Worm (Caenorhabditis elegans): Measurements from ENCODE around the gene T07G12.3.

The T07G12.3 gene

DNA sequence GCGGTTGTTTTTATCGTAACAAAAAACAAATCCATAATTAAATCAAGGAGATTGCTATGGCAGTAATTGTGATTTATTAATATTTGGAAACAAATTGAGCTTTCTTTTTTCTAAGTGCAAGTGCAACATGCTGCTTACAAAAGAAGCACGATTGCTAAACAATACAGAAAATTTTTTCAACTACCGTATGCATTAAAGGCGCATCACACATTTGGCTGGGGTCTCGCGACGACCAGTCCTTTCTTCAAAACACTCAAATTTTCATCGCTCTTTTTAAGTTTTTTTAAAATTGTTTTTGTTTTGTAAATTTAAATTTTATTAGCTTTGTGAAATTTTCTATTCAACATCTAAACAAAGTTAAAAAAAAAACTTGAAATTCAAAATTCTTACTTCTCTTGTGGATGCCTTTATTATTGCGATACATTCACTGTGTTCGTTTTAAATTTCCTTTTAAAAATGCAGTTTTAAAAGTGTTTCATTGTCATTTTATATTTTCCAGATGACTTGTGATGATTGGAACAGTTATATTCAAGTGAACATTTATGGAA is 12.9 kb downstream of the T07G12.3 start, which contains the start of gene zim-1:
TSS of gene zim-1 (plus strand) at position 498 of the 548 bp plus-strand sequence.
- no peak for TF ChIP-seq F16B12.6 (tag; optimal IDR thresholded peaks at IDR 0.05)
- no peak for TF ChIP-seq nhr-47 (tag; optimal IDR thresholded peaks at IDR 0.05)
- TF ChIP-seq elt-2 (tag; optimal IDR thresholded peaks at IDR 0.05), result no peak
- no peak for TF ChIP-seq efl-1 (optimal IDR thresholded peaks at IDR 0.05)
- no peak for TF ChIP-seq efl-1 (GFP tag; optimal IDR thresholded peaks at IDR 0.05 in 1 of 2)
- TF ChIP-seq nhr-76 (tag; optimal IDR thresholded peaks at IDR 0.05), result no peak
- TF ChIP-seq tlp-1 (tag; optimal IDR thresholded peaks at IDR 0.05), result no peak
- TF ChIP-seq elt-3 (tag; optimal IDR thresholded peaks at IDR 0.05), result no peak

DNA sequence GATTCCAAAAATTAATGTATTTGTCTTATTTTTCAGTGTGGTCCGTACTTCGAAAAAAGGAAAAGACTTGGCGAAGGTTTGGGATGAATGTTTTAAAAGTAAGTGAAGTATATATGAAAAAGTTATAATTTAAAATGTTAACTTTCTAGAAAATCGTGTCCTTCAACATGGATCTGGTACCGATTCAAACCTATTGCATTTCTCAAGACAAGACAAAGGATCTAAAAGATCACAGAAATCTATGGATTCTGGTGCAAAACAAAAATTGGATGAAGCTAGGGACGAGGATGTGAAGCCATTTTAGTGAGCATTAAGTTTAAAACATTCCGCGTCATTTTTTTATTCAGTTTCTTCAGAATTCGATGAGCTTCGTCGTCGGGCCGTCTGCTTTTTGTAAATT is 21.2 kb downstream of the T07G12.3 start, which contains the start of gene zim-2:
TSS of gene zim-2 (plus strand) at position 301 of the 400 bp plus-strand sequence.
- TF ChIP-seq C16A3.4 (tag; optimal IDR thresholded peaks at IDR 0.05) (no peak), unc-98 (GFP tag; IDR thresholded peaks at IDR 0.05) (no peak), fkh-10 (GFP tag; optimal IDR thresholded peaks at IDR 0.05) (no peak), ceh-8 (GFP tag; optimal IDR thresholded peaks at IDR 0.05) (no peak), lin-39 (tag; optimal IDR thresholded peaks at IDR 0.05) (no peak)

DNA sequence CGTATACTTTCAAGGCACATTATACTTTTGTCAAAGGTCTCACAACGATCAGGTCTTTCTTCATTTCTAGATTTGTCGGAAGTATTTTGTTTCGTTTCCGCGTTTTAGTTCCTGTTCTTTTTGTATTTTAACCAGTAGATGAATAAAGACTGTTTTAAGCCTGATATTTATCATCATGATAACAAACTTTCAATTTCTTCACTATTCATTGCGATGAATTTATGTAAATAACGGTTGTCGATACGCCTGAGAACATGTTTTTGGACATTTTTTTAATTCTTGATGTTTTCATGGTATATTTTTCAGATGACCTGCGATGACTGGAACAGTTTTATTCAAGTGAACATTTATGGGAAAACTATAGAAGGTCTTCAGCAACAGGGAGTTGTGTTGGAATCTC is 24.7 kb downstream of the T07G12.3 start, which contains the start of gene zim-3:
TSS of gene zim-3 (plus strand) at position 301 of the 400 bp plus-strand sequence.
- TF ChIP-seq vab-15 (tag; optimal IDR thresholded peaks at IDR 0.05) (no peak), efl-3 (GFP tag; optimal IDR thresholded peaks at IDR 0.05) (no peak), mdl-1 (tag; optimal IDR thresholded peaks at IDR 0.05) (no peak), ztf-11 (tag; optimal IDR thresholded peaks at IDR 0.05) (no peak), snpc-4 (tag; optimal IDR thresholded peaks at IDR 0.05) (no peak), nhr-47 (tag; optimal IDR thresholded peaks at IDR 0.05) (no peak)

DNA sequence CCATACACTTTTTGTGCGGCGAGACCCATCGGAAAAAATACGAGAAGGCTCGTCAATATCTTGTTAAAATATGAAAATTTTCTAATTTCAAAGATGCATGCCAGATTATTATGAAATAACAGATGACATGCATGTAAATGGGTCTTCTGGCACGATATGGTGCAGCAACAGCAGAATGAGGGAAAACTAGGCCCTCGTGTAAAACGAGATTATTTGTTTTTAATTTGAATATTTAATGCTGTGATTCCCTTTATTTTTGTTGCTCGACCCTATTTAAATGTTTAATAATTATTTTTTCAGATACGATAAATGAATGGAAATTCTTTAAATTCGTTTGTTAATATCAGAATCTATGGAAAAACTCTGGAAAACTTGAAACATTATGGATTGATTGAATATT is 27.9 kb downstream of the T07G12.3 start, which contains the start of gene him-8:
TSS of gene him-8 (plus strand) at position 301 of the 400 bp plus-strand sequence.
- no peak for TF ChIP-seq egl-27 (tag; optimal IDR thresholded peaks at IDR 0.05)
- no peak for TF ChIP-seq ztf-4 (tag; optimal IDR thresholded peaks at IDR 0.05)
- TF ChIP-seq Y116A8C.19 (tag; optimal IDR thresholded peaks at IDR 0.05; ENCODE audit: borderline replicate concordance), result no peak
- TF ChIP-seq ceh-90 (tag; optimal IDR thresholded peaks at IDR 0.05), result no peak
- TF ChIP-seq lin-14 (GFP tag; optimal IDR thresholded peaks at IDR 0.05), result no peak
- TF ChIP-seq snu-23 (GFP tag; optimal IDR thresholded peaks at IDR 0.05), result no peak
- TF ChIP-seq tbx-2 (tag; optimal IDR thresholded peaks at IDR 0.05), result no peak
- TF ChIP-seq irx-1 (tag; optimal IDR thresholded peaks at IDR 0.05), result no peak
- TF ChIP-seq dpl-1 (GFP tag; optimal IDR thresholded peaks at IDR 0.05), result no peak
- TF ChIP-seq sup-37 (GFP tag; optimal IDR thresholded peaks at IDR 0.05), result no peak
- no peak for TF ChIP-seq fkh-4 (tag; optimal IDR thresholded peaks at IDR 0.05; ENCODE audit: borderline replicate concordance)
- no peak for TF ChIP-seq nhr-47 (tag; optimal IDR thresholded peaks at IDR 0.05)
- no peak for TF ChIP-seq ceh-88 (GFP tag; IDR thresholded peaks at IDR 0.05)
- TF ChIP-seq ztf-11 (tag; optimal IDR thresholded peaks at IDR 0.05), result no peak
- TF ChIP-seq lsy-2 (tag; optimal IDR thresholded peaks at IDR 0.05), result no peak
- no peak for TF ChIP-seq nhr-71 (tag; optimal IDR thresholded peaks at IDR 0.05)
- no peak for TF ChIP-seq nhr-76 (tag; optimal IDR thresholded peaks at IDR 0.05)
- no peak for TF ChIP-seq unc-86 (tag; optimal IDR thresholded peaks at IDR 0.05)

DNA sequence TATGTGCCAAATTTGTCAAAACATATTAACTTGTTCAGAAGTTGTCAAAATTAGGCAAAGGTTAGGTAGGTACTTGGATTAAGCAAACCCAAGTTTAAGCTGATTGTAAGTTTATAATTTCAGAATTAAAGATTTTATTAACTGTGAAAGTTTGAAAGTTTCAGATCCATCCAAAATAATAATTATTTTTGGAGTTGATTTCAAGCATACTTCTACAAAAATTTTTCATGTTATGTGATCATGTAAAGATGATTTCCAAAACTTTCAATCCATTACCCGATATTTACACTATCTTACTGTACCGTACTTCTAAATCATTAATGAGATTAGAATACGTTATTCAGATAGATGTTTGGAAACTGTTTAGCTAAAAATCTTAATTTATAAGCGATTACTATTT is 30.9 kb downstream of the T07G12.3 start:
- TF ChIP-seq fkh-8 (tag; optimal IDR thresholded peaks at IDR 0.05), result no peak
- no peak for TF ChIP-seq lin-15B (tag; optimal IDR thresholded peaks at IDR 0.05)
- no peak for TF ChIP-seq nhr-85 (tag)
- TF ChIP-seq lir-3 (tag; optimal IDR thresholded peaks at IDR 0.05; ENCODE audit: poor library complexity), result no peak
- no peak for TF ChIP-seq sup-37 (GFP tag; optimal IDR thresholded peaks at IDR 0.05)
- no peak for TF ChIP-seq ceh-82 (tag; optimal IDR thresholded peaks at IDR 0.05)
- TF ChIP-seq ceh-88 (GFP tag; IDR thresholded peaks at IDR 0.05), result no peak
- TF ChIP-seq swsn-7 (tag; optimal IDR thresholded peaks at IDR 0.05), result no peak
- no peak for TF ChIP-seq snpc-4 (tag; optimal IDR thresholded peaks at IDR 0.05)
- TF ChIP-seq snu-23 (GFP tag; optimal IDR thresholded peaks at IDR 0.05), result no peak
- TF ChIP-seq nhr-76 (tag; optimal IDR thresholded peaks at IDR 0.05), result no peak
- no peak for TF ChIP-seq elt-2 (tag; optimal IDR thresholded peaks at IDR 0.05)
- no peak for TF ChIP-seq lin-39 (tag; optimal IDR thresholded peaks at IDR 0.05)
- TF ChIP-seq mab-9 (GFP tag; IDR thresholded peaks at IDR 0.05), result no peak
- no peak for TF ChIP-seq xbp-1 (tag; optimal IDR thresholded peaks at IDR 0.05)
- no peak for TF ChIP-seq hpl-2 (GFP tag; optimal IDR thresholded peaks at IDR 0.05)
- no peak for TF ChIP-seq lsy-2 (tag; optimal IDR thresholded peaks at IDR 0.05)
- TF ChIP-seq ceh-63 (GFP tag; optimal IDR thresholded peaks at IDR 0.05), result no peak
- TF ChIP-seq isw-1 (GFP tag; IDR thresholded peaks at IDR 0.05), result no peak
- TF ChIP-seq nhr-71 (tag; optimal IDR thresholded peaks at IDR 0.05), result no peak

Data from whole organism, L1 larva.